Worm (Caenorhabditis elegans) whole organism, mixed stage, embryonic: ENCODE data around the gene cal-2.

Source experiments
- ceh-39 ChIP-seq: fragments of 150-350 bp; optimal IDR thresholded peaks from 2 replicates; lab custom pipeline; 2014; ENCODE audit warnings: missing biosample characterization, missing genetic modification characterization
- elt-1 ChIP-seq: sonication (generic microtip); optimal IDR thresholded peaks from 2 replicates; lab custom pipeline; 2017; ENCODE audit warnings: missing genetic modification characterization, mild to moderate bottlenecking, missing compliant biosample characterization, antibody characterized with exemption, moderate library complexity, borderline replicate concordance; ENCODE audit not compliant: insufficient read depth
- nhr-12 ChIP-seq: fragments of 150-350 bp; optimal IDR thresholded peaks from 2 replicates; lab custom pipeline; 2014; ENCODE audit warnings: missing biosample characterization, missing genetic modification characterization
- snpc-4 ChIP-seq: fragments of 150-350 bp; optimal IDR thresholded peaks from 2 replicates; lab custom pipeline; 2014; ENCODE audit warnings: missing biosample characterization, missing genetic modification characterization
- unc-62 ChIP-seq: fragments of 150-350 bp; optimal IDR thresholded peaks from 2 replicates; lab custom pipeline; 2014; ENCODE audit warnings: missing biosample characterization, missing genetic modification reagents, missing genetic modification characterization
- ztf-11 ChIP-seq: fragments of 150-350 bp; optimal IDR thresholded peaks from 2 replicates; lab custom pipeline; 2014; ENCODE audit warnings: missing biosample characterization, missing genetic modification characterization

DNA sequence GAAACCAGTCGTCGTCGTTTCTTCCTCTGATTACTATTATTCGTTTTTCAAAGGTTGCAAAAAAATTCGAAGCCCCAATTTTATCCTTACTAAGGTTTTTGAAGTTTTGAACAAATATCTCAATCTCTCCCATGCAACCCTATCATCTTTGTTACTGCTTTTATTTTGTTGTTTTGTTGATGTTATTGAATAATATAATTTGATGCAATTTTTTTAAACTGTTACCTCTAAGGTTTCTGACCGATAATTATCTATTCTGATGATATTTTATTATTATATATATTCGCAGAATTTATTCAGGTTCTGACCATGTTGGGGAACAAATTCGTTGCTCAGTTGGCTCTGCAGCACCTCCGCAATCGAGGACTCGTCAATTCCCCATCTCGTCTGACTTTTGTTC is 35.5 kb downstream of the cal-2 start, which contains the start of gene ndub-2:
- TF ChIP-seq ceh-39 (tag; lab: Kevin White, UChicago) (no peak), snpc-4 (no peak), ztf-11 (tag; lab: Kevin White, UChicago) (no peak), nhr-12 (no peak), elt-1 (tag; lab: Kevin White, UChicago) (no peak), unc-62 (GFP tag; lab: Kevin White, UChicago) (no peak)
